Fruit fly (Drosophila melanogaster): ENCODE measurements around the gene Ndf.

Ndf gene

DNA sequence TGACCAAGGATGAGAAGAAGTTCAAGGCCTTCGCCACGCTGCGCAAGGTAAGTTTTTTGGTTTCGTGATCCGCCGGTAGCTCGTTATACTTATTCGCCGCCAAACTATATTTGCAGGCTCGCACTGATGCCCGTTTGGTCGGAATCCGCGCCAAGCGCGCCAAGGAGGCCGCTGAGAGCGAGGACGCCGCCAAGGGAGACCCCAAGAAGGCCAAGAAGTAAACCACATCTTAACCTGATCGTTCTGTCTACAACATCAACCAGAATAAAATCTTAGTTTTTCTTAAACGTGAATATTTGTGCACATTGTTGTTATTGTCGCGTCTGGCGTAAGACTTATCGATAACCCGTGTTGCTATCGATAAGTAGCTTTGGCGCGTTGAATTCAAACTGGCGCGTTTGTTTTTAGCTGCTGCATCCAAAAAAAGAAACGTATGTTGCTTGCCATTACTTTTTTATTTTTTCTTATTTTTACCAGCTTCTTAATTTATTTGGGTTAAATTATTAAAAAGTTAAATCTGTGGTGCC is 35.4 kb upstream of the Ndf start (continued):
- no peak for TF ChIP-seq H2.0 (GFP tag; IDR thresholded peaks at IDR 0.05)
- TF ChIP-seq Fer2 (tag; optimal IDR thresholded peaks at IDR 0.05), result no peak
- no peak for TF ChIP-seq CG9797 (GFP tag; optimal IDR thresholded peaks at IDR 0.05)
- peak; percentile 70 for TF ChIP-seq ato (GFP tag; IDR thresholded peaks at IDR 0.05; ENCODE audit: partially characterized antibody)
- no peak for TF ChIP-seq sqz (GFP tag; optimal IDR thresholded peaks at IDR 0.05)
- peak; percentile 53; the same call in 1 of the 2 replicates for TF ChIP-seq Bgb (GFP tag; IDR thresholded peaks at IDR 0.05; ENCODE audit: partially characterized antibody)
- peak; percentile 76 for TF ChIP-seq CG13287 (GFP tag; IDR thresholded peaks at IDR 0.05; ENCODE audit: partially characterized antibody)
- no peak for TF ChIP-seq Eip74EF (GFP tag; optimal IDR thresholded peaks at IDR 0.05)
- peak; percentile 73 for TF ChIP-seq Dp (GFP tag; optimal IDR thresholded peaks at IDR 0.05)
- TF ChIP-seq Taf1 (GFP tag; IDR thresholded peaks at IDR 0.05), result no peak
- peak; percentile 44; the same call in 2 of the 3 replicates for TF ChIP-seq zen2 (GFP tag; IDR thresholded peaks at IDR 0.05; ENCODE audit: partially characterized antibody)
- no peak for TF ChIP-seq zen (tag; optimal IDR thresholded peaks at IDR 0.05)
- TF ChIP-seq CG2712 (tag; optimal IDR thresholded peaks at IDR 0.05), result peak; percentile 20
- TF ChIP-seq trem (tag; optimal IDR thresholded peaks at IDR 0.05), result peak; percentile 20
- no peak for TF ChIP-seq CG9609 (GFP tag; optimal IDR thresholded peaks at IDR 0.05)
- no peak for TF ChIP-seq CG33557 (GFP tag; optimal IDR thresholded peaks at IDR 0.05)
- TF ChIP-seq CG6791 (GFP tag; IDR thresholded peaks at IDR 0.05; ENCODE audit: partially characterized antibody), result peak; percentile 44; the same call in 1 of the 3 replicates
- TF ChIP-seq CG34224 (GFP tag; IDR thresholded peaks at IDR 0.05; ENCODE audit: partially characterized antibody), result peak; percentile 69
- TF ChIP-seq E2f2 (GFP tag; IDR thresholded peaks at IDR 0.05), result peak; percentile 89
- no peak for TF ChIP-seq Tbp (GFP tag; optimal IDR thresholded peaks at IDR 0.05)
- peak; percentile 31 for TF ChIP-seq tna (GFP tag; IDR thresholded peaks at IDR 0.05; ENCODE audit: partially characterized antibody)
- peak; percentile 65; the same call in 1 of the 2 replicates for TF ChIP-seq nerfin-2 (GFP tag; IDR thresholded peaks at IDR 0.05; ENCODE audit: partially characterized antibody)

DNA sequence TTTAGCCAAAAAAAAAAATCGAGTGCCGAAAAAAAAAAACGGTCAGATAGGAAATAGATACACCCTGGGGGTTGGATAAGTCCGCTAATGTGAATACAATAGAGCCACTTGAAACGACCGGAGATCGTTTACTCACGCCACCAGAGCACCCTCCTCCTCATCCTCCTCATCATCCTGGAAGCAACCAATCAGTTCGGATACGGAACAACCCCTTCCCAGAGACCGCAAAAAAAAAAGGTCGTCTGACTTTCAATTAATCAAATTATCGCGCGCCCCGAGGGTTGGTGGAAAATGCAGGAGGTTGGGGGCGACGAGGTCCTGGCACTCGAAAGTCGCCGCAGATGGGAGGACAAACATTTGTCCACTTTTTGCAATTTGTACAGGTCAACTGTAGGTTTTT is 31.0 kb upstream of the Ndf start:
- no peak for TF ChIP-seq CG8281 (tag; optimal IDR thresholded peaks at IDR 0.05)
- TF ChIP-seq CG12155 (GFP tag; optimal IDR thresholded peaks at IDR 0.05), result no peak
- no peak for TF ChIP-seq lab (GFP tag; optimal IDR thresholded peaks at IDR 0.05)
- TF ChIP-seq pho (GFP tag; optimal IDR thresholded peaks at IDR 0.05), result no peak
- 0 out of 3 replicates have a peak, but pooled peaks have one; percentile 17 for TF ChIP-seq mld (GFP tag; IDR thresholded peaks at IDR 0.05; ENCODE audit: partially characterized antibody)
- TF ChIP-seq sqz (GFP tag; optimal IDR thresholded peaks at IDR 0.05), result peak; percentile 81
- no peak for TF ChIP-seq prd (optimal IDR thresholded peaks at IDR 0.05)
- TF ChIP-seq prd (GFP tag; IDR thresholded peaks at IDR 0.05), result no peak
- no peak for TF ChIP-seq CG18764 (GFP tag; optimal IDR thresholded peaks at IDR 0.05)
- 0 out of 3 replicates have a peak, but pooled peaks have one; percentile 8 for TF ChIP-seq zfh1 (GFP tag; IDR thresholded peaks at IDR 0.05)
- TF ChIP-seq CG16815 (GFP tag; optimal IDR thresholded peaks at IDR 0.05), result no peak
- TF ChIP-seq pros (GFP tag; optimal IDR thresholded peaks at IDR 0.05), result peak; percentile 64
- TF ChIP-seq insv (GFP tag; optimal IDR thresholded peaks at IDR 0.05), result no peak
- TF ChIP-seq fd64A (GFP tag; optimal IDR thresholded peaks at IDR 0.05), result no peak
- TF ChIP-seq CG11085 (GFP tag; IDR thresholded peaks at IDR 0.05), result no peak
- TF ChIP-seq CG15696 (tag; optimal IDR thresholded peaks at IDR 0.05), result no peak
- no peak for TF ChIP-seq sim (GFP tag; IDR thresholded peaks at IDR 0.05)
- no peak for TF ChIP-seq Dll (GFP tag; IDR thresholded peaks at IDR 0.05; ENCODE audit: partially characterized antibody)
- TF ChIP-seq CG11695 (GFP tag; IDR thresholded peaks at IDR 0.05), result no peak
- no peak for TF ChIP-seq CG34376 (GFP tag; optimal IDR thresholded peaks at IDR 0.05)
- TF ChIP-seq chn (GFP tag; optimal IDR thresholded peaks at IDR 0.05), result no peak
- TF ChIP-seq aop (GFP tag; IDR thresholded peaks at IDR 0.05), result no peak
- no peak for TF ChIP-seq lov (optimal IDR thresholded peaks at IDR 0.05)
- 0 out of 3 replicates have a peak, but pooled peaks have one; percentile 22 for TF ChIP-seq lov (GFP tag; IDR thresholded peaks at IDR 0.05)
- TF ChIP-seq CG2129 (GFP tag; IDR thresholded peaks at IDR 0.05; ENCODE audit: partially characterized antibody), result no peak
- no peak for TF ChIP-seq CG3847 (GFP tag; IDR thresholded peaks at IDR 0.05)
- TF ChIP-seq CG7963 (GFP tag; IDR thresholded peaks at IDR 0.05; ENCODE audit: partially characterized antibody), result no peak
- TF ChIP-seq Ssrp (tag; optimal IDR thresholded peaks at IDR 0.05), result no peak
